Worm (Caenorhabditis elegans) whole organism, dauer: Measurements from ENCODE around the gene srsx-13.

ENCODE experiments used
- unc-62 ChIP-seq: sonication (generic microtip); optimal IDR thresholded peaks from 2 replicates; lab custom pipeline; 2017; ENCODE audit warnings: missing biosample characterization, missing genetic modification reagents, missing genetic modification characterization

srsx-13 gene

ce11 chrV:4951434-4951833 is 31.6 kb downstream of the srsx-13 start, which contains the start of gene str-207:
Gene str-207, plus strand, starts transcription at chrV:4951734.
- TF ChIP-seq unc-62: no peak

ce11 chrV:4948635-4949034 is 34.4 kb downstream of the srsx-13 start, which contains the start of gene str-209:
Gene str-209, plus strand, starts transcription at chrV:4948935.
- TF ChIP-seq unc-62: no peak

ce11 chrV:4944219-4944618 is 38.8 kb downstream of the srsx-13 start, which contains the start of gene str-211:
Gene str-211, minus strand, starts transcription at chrV:4944319.
- no peak for TF ChIP-seq unc-62

ce11 chrV:4937337-4937736 is 45.7 kb downstream of the srsx-13 start:
- TF ChIP-seq unc-62: no peak

ce11 chrV:4935096-4935495 is 47.9 kb downstream of the srsx-13 start:
- no peak for TF ChIP-seq unc-62

- no peak for TF ChIP-seq unc-62
Observed at ce11 chrV:4934406-4934805, 48.6 kb downstream of the srsx-13 start, which contains the start of gene catp-2. Gene catp-2, plus strand, starts transcription at chrV:4934706.

- no peak for TF ChIP-seq unc-62
Observed at ce11 chrV:4933268-4933667, 49.7 kb downstream of the srsx-13 start.

ce11 chrV:4932814-4933213 is 50.2 kb downstream of the srsx-13 start, which contains the start of gene C02E7.10:
Gene C02E7.10, minus strand, starts transcription at chrV:4933045.
- TF ChIP-seq unc-62: no peak
